Fruit fly (Drosophila melanogaster) whole organism, embryonic: ENCODE measurements around the gene CG10581.

ENCODE experiments used
- B-H1 ChIP-seq: fragments of 200-800 bp; sonication (Bioruptor generic); IDR thresholded peaks from 3 replicates; pipeline ENCODE4 v1.3.6; 2022; ENCODE audit warnings: missing biosample characterization, missing genetic modification characterization
- Bdp1 ChIP-seq: fragments of 200-800 bp; sonication (Bioruptor generic); optimal IDR thresholded peaks from 3 replicates; lab custom pipeline; 2016; ENCODE audit warnings: missing biosample characterization, missing genetic modification characterization
- CG11504 ChIP-seq: fragments of 200-800 bp; sonication (Bioruptor generic); optimal IDR thresholded peaks from 3 replicates; lab custom pipeline; 2019; ENCODE audit warnings: missing biosample characterization, mild to moderate bottlenecking, missing genetic modification characterization, moderate library complexity
- CG12299 ChIP-seq: fragments of 200-800 bp; sonication (Bioruptor generic); optimal IDR thresholded peaks from 2 replicates; lab custom pipeline; 2018; ENCODE audit warnings: missing biosample characterization, mild to moderate bottlenecking, missing genetic modification characterization
- CG13424 ChIP-seq: fragments of 200-800 bp; sonication (Bioruptor generic); optimal IDR thresholded peaks from 2 replicates; lab custom pipeline; 2019; ENCODE audit warnings: missing biosample characterization, mild to moderate bottlenecking, missing genetic modification characterization, moderate library complexity
- CG1529 ChIP-seq: fragments of 200-800 bp; sonication (Bioruptor generic); optimal IDR thresholded peaks from 3 replicates; lab custom pipeline; 2018; ENCODE audit warnings: missing biosample characterization, missing genetic modification characterization
- CG17361 ChIP-seq: fragments of 200-800 bp; sonication (Bioruptor generic); IDR thresholded peaks from 3 replicates; pipeline ENCODE4 v1.3.6; 2022; ENCODE audit warnings: missing biosample characterization, missing genetic modification characterization
- CG2199 ChIP-seq: fragments of 200-800 bp; sonication (Bioruptor generic); IDR thresholded peaks from 3 replicates; pipeline ENCODE4 v1.3.6; 2022; ENCODE audit warnings: missing biosample characterization, missing genetic modification characterization
- CG30403 ChIP-seq: fragments of 200-800 bp; sonication (Bioruptor generic); optimal IDR thresholded peaks from 3 replicates; lab custom pipeline; 2016; ENCODE audit warnings: missing biosample characterization, missing genetic modification characterization
- CG31441 ChIP-seq: fragments of 200-800 bp; sonication (Bioruptor generic); IDR thresholded peaks from 2 replicates; pipeline ENCODE4 v1.3.6; 2022; ENCODE audit warnings: missing biosample characterization, missing genetic modification characterization
- CG3163 ChIP-seq: fragments of 200-800 bp; sonication (Bioruptor generic); optimal IDR thresholded peaks from 3 replicates; lab custom pipeline; 2016; ENCODE audit warnings: missing biosample characterization, missing genetic modification characterization
- CG32767 ChIP-seq: fragments of 200-800 bp; sonication (Bioruptor generic); IDR thresholded peaks from 2 replicates; pipeline ENCODE4 v1.3.6; 2022; ENCODE audit warnings: missing biosample characterization, missing genetic modification characterization
- CG32772 ChIP-seq: fragments of 200-800 bp; sonication (Bioruptor generic); IDR thresholded peaks from 2 replicates; pipeline ENCODE4 v1.3.6; 2022; ENCODE audit warnings: missing biosample characterization, missing genetic modification characterization
- CG4707 ChIP-seq: fragments of 200-800 bp; sonication (Bioruptor generic); optimal IDR thresholded peaks from 2 replicates; lab custom pipeline; 2018; ENCODE audit warnings: missing biosample characterization, mild to moderate bottlenecking, missing genetic modification characterization, moderate library complexity
- CG6813 ChIP-seq: fragments of 200-800 bp; sonication (Bioruptor generic); optimal IDR thresholded peaks from 2 replicates; lab custom pipeline; 2017; ENCODE audit warnings: missing biosample characterization, missing genetic modification characterization, mild to moderate bottlenecking, moderate library complexity, missing genetic modification reagents
- CG7786 ChIP-seq: fragments of 200-800 bp; sonication (Bioruptor generic); optimal IDR thresholded peaks from 2 replicates; lab custom pipeline; 2016; ENCODE audit warnings: missing biosample characterization, missing genetic modification characterization
- CG8290 ChIP-seq, 3 experiments: fragments of 200-800 bp; sonication (Bioruptor generic); optimal IDR thresholded peaks; 2 replicates each; lab custom pipeline; 2016 to 2019; ENCODE audit warnings: missing biosample characterization in 3 of 3, missing genetic modification characterization in 3 of 3, mild to moderate bottlenecking in 2 of 3, moderate library complexity in 1 of 3
- CG8359 ChIP-seq: fragments of 200-800 bp; sonication (Bioruptor generic); optimal IDR thresholded peaks from 2 replicates; lab custom pipeline; 2017; ENCODE audit warnings: missing biosample characterization, mild to moderate bottlenecking, missing genetic modification characterization, borderline replicate concordance
- CG9727 ChIP-seq: fragments of 200-800 bp; sonication (Bioruptor generic); optimal IDR thresholded peaks from 3 replicates; lab custom pipeline; 2017; ENCODE audit warnings: missing biosample characterization, mild to moderate bottlenecking, missing genetic modification characterization
- CG9932 ChIP-seq: fragments of 200-800 bp; sonication (Bioruptor generic); IDR thresholded peaks from 2 replicates; pipeline ENCODE4 v1.3.6; 2022; ENCODE audit warnings: missing biosample characterization, missing genetic modification characterization
- Doc3 ChIP-seq: fragments of 200-800 bp; sonication (Bioruptor generic); IDR thresholded peaks from 3 replicates; pipeline ENCODE4 v1.3.6; 2022; ENCODE audit warnings: missing biosample characterization, missing genetic modification characterization; ENCODE audit not compliant: partially characterized antibody
- Fer3 ChIP-seq: fragments of 200-800 bp; sonication (Bioruptor generic); optimal IDR thresholded peaks from 2 replicates; lab custom pipeline; 2018; ENCODE audit warnings: missing biosample characterization, mild to moderate bottlenecking, missing genetic modification characterization, moderate library complexity
- Gug ChIP-seq: fragments of 200-800 bp; sonication (Bioruptor generic); IDR thresholded peaks from 4 replicates; pipeline ENCODE4 v1.3.6; 2022; ENCODE audit warnings: missing biosample characterization, missing genetic modification characterization
- MBD-R2 ChIP-seq: fragments of 200-800 bp; sonication (Bioruptor generic); IDR thresholded peaks from 2 replicates; pipeline ENCODE4 v1.3.6; 2022; ENCODE audit warnings: missing biosample characterization, missing genetic modification characterization
- NFAT ChIP-seq: fragments of 200-800 bp; sonication (Bioruptor generic); IDR thresholded peaks from 2 replicates; pipeline ENCODE4 v1.3.6; 2022; ENCODE audit warnings: missing biosample characterization, missing genetic modification characterization
- Nf-YA ChIP-seq: fragments of 200-800 bp; sonication (Bioruptor generic); IDR thresholded peaks from 2 replicates; pipeline ENCODE4 v1.3.6; 2022; ENCODE audit warnings: missing biosample characterization, missing genetic modification characterization
- Opbp ChIP-seq: fragments of 200-800 bp; sonication (Bioruptor generic); IDR thresholded peaks from 3 replicates; pipeline ENCODE4 v1.3.6; 2022; ENCODE audit warnings: missing biosample characterization, missing genetic modification characterization; ENCODE audit not compliant: partially characterized antibody
- Scr ChIP-seq: fragments of 200-800 bp; sonication (Bioruptor generic); IDR thresholded peaks from 2 replicates; pipeline ENCODE4 v1.3.6; 2022; ENCODE audit warnings: missing biosample characterization, missing genetic modification characterization; ENCODE audit not compliant: partially characterized antibody
- Sox102F ChIP-seq: fragments of 200-800 bp; sonication (Bioruptor generic); optimal IDR thresholded peaks from 2 replicates; lab custom pipeline; 2018; ENCODE audit warnings: missing biosample characterization, mild to moderate bottlenecking, missing genetic modification characterization, moderate library complexity
- Usf ChIP-seq: fragments of 200-800 bp; sonication (Bioruptor generic); optimal IDR thresholded peaks from 2 replicates; lab custom pipeline; 2017; ENCODE audit warnings: missing genotype, missing biosample characterization, missing genetic modification characterization
- abd-A ChIP-seq: fragments of 200-800 bp; sonication (Bioruptor generic); optimal IDR thresholded peaks from 3 replicates; lab custom pipeline; 2019; ENCODE audit warnings: missing biosample characterization, mild to moderate bottlenecking, missing genetic modification characterization, moderate library complexity
- aop ChIP-seq: fragments of 200-800 bp; sonication (Bioruptor generic); IDR thresholded peaks from 2 replicates; pipeline ENCODE4 v1.3.6; 2022; ENCODE audit warnings: missing biosample characterization, missing genetic modification characterization
- cato ChIP-seq: fragments of 200-800 bp; sonication (Bioruptor generic); optimal IDR thresholded peaks from 2 replicates; lab custom pipeline; 2016; ENCODE audit warnings: missing biosample characterization, missing genetic modification characterization, borderline replicate concordance
- chinmo ChIP-seq: fragments of 200-800 bp; sonication (Bioruptor generic); IDR thresholded peaks from 4 replicates; pipeline ENCODE4 v1.3.6; 2022; ENCODE audit warnings: missing biosample characterization, missing genetic modification characterization; ENCODE audit not compliant: partially characterized antibody
- chn ChIP-seq: fragments of 200-800 bp; sonication (Bioruptor generic); optimal IDR thresholded peaks from 2 replicates; lab custom pipeline; 2016; ENCODE audit warnings: missing biosample characterization, missing genetic modification characterization
- da ChIP-seq: fragments of 200-800 bp; sonication (Bioruptor generic); optimal IDR thresholded peaks from 2 replicates; lab custom pipeline; 2016; ENCODE audit warnings: missing biosample characterization, missing genetic modification characterization
- danr ChIP-seq: fragments of 200-800 bp; sonication (Bioruptor generic); IDR thresholded peaks from 2 replicates; pipeline ENCODE4 v1.3.6; 2022; ENCODE audit warnings: missing biosample characterization, missing genetic modification characterization
- dpn ChIP-seq, 2 experiments: fragments of 200-800 bp; sonication (Bioruptor generic); optimal IDR thresholded peaks; 3 replicates each; lab custom pipeline; 2016; ENCODE audit warnings: missing biosample characterization in 2 of 2, missing genetic modification characterization in 2 of 2
- en ChIP-seq: fragments of 200-800 bp; sonication (Bioruptor generic); optimal IDR thresholded peaks from 2 replicates; lab custom pipeline; 2016; ENCODE audit warnings: missing biosample characterization, missing genetic modification characterization
- gsb ChIP-seq: fragments of 200-800 bp; sonication (Bioruptor generic); IDR thresholded peaks from 2 replicates; pipeline ENCODE4 v1.3.6; 2022; ENCODE audit warnings: missing biosample characterization, missing genetic modification characterization
- jigr1 ChIP-seq: fragments of 200-800 bp; sonication (Bioruptor generic); IDR thresholded peaks from 3 replicates; pipeline ENCODE4 v1.3.6; 2022; ENCODE audit warnings: missing biosample characterization, missing genetic modification characterization
- mirr ChIP-seq: fragments of 200-800 bp; sonication (Bioruptor generic); optimal IDR thresholded peaks from 3 replicates; lab custom pipeline; 2018; ENCODE audit warnings: missing biosample characterization, mild to moderate bottlenecking, missing genetic modification characterization
- pan ChIP-seq, 4 experiments: fragments of >200 bp in 3 of 4; fragments of 200-800 bp in 1 of 4; sonication (Bioruptor generic) in 1 of 4; optimal IDR thresholded peaks in 3 of 4; IDR thresholded peaks in 1 of 4; 2 replicates each; pipeline versions ENCODE4 v1.3.6 to Lab custom; 2017 to 2022; ENCODE audit warnings: missing biosample characterization in 2 of 4, missing genetic modification characterization in 2 of 4, mixed read lengths in 1 of 4
- pb ChIP-seq: fragments of 200-800 bp; sonication (Bioruptor generic); optimal IDR thresholded peaks from 3 replicates; lab custom pipeline; 2016; ENCODE audit warnings: missing biosample characterization, missing genetic modification characterization
- pzg ChIP-seq: fragments of 200-800 bp; sonication (Bioruptor generic); optimal IDR thresholded peaks from 3 replicates; lab custom pipeline; 2018; ENCODE audit warnings: missing biosample characterization, mild to moderate bottlenecking, missing genetic modification characterization, moderate library complexity
- sd ChIP-seq: fragments of 200-800 bp; sonication (Bioruptor generic); optimal IDR thresholded peaks from 3 replicates; lab custom pipeline; 2018; ENCODE audit warnings: missing biosample characterization, mild to moderate bottlenecking, missing genetic modification characterization, moderate library complexity
- sna ChIP-seq: fragments of 200-800 bp; sonication (Bioruptor generic); IDR thresholded peaks from 2 replicates; pipeline ENCODE4 v1.3.6; 2022; ENCODE audit warnings: missing biosample characterization, missing genetic modification characterization; ENCODE audit not compliant: partially characterized antibody
- tin ChIP-seq: fragments of 200-800 bp; sonication (Bioruptor generic); optimal IDR thresholded peaks from 3 replicates; lab custom pipeline; 2016; ENCODE audit warnings: missing biosample characterization, missing genetic modification characterization
- twi ChIP-seq: fragments of 200-800 bp; optimal IDR thresholded peaks from 2 replicates; lab custom pipeline; 2019; ENCODE audit warnings: missing biosample characterization, mild to moderate bottlenecking, missing genetic modification characterization, moderate library complexity
- wdn ChIP-seq: fragments of 200-800 bp; sonication (Bioruptor generic); IDR thresholded peaks from 2 replicates; pipeline ENCODE4 v1.3.6; 2022; ENCODE audit warnings: missing biosample characterization, missing genetic modification characterization

Gene CG10581

dm6 chr3L:21014516-21014945 lies 19.5 kb downstream of the CG10581 start (continued):
- TF ChIP-seq CG8359 (GFP tag; lab: Kevin White, UChicago) (no peak), danr (no peak), Bdp1 (no peak), CG8290 (GFP tag; optimal IDR thresholded peaks at IDR 0.05; lab: Kevin White, UChicago) (no peak), CG8290 (tag; optimal IDR thresholded peaks at IDR 0.05; lab: Kevin White, UChicago) (peak in 1 of 2 experiments; percentile 32), CG30403 (GFP tag; lab: Kevin White, UChicago) (no peak), NFAT (GFP tag; lab: Robert Waterston, UW) (no peak), B-H1 (GFP tag; lab: Robert Waterston, UW) (no peak), CG4707 (GFP tag; lab: Kevin White, UChicago) (no peak), CG32772 (GFP tag; lab: Robert Waterston, UW) (no peak), chinmo (GFP tag; lab: Robert Waterston, UW) (peak; percentile 79; the same call in 2 of the 4 replicates), CG9932 (GFP tag; lab: Robert Waterston, UW) (no peak), twi (tag; lab: Kevin White, UChicago) (no peak), CG13424 (tag; lab: Kevin White, UChicago) (no peak), wdn (GFP tag; lab: Robert Waterston, UW) (no peak), sna (GFP tag; lab: Robert Waterston, UW) (no peak), Opbp (no peak), CG2199 (0 out of 3 replicates have a peak, but pooled peaks have one; percentile 33), gsb (no peak), CG6813 (GFP tag; lab: Kevin White, UChicago) (no peak), Nf-YA (GFP tag; lab: Robert Waterston, UW) (no peak), jigr1 (GFP tag; lab: Robert Waterston, UW) (no peak), CG1529 (GFP tag; lab: Kevin White, UChicago) (no peak), pan (optimal IDR thresholded peaks at IDR 0.05; lab: Kevin White, UChicago) (no peak), pan (GFP tag; optimal IDR thresholded peaks at IDR 0.05 in 1 of 2, IDR thresholded peaks at IDR 0.05 in 1 of 2) (no peak), pzg (no peak), chn (GFP tag; lab: Kevin White, UChicago) (no peak), CG9727 (GFP tag; lab: Kevin White, UChicago) (no peak), CG11504 (no peak), CG12299 (tag; lab: Kevin White, UChicago) (no peak), Sox102F (no peak), MBD-R2 (no peak), CG7786 (GFP tag; lab: Kevin White, UChicago) (no peak), da (GFP tag; lab: Kevin White, UChicago) (no peak), Doc3 (no peak), Usf (GFP tag; lab: Kevin White, UChicago) (no peak), cato (GFP tag; lab: Kevin White, UChicago) (no peak), Gug (GFP tag; lab: Robert Waterston, UW) (no peak), CG17361 (no peak), Scr (GFP tag; lab: Robert Waterston, UW) (no peak), en (GFP tag; lab: Kevin White, UChicago) (no peak), dpn (GFP tag; optimal IDR thresholded peaks at IDR 0.05; lab: Kevin White, UChicago) (no peak), CG31441 (GFP tag; lab: Robert Waterston, UW) (no peak), tin (GFP tag; lab: Kevin White, UChicago) (no peak), sd (peak; percentile 97), pb (GFP tag; lab: Kevin White, UChicago) (no peak), aop (GFP tag; lab: Robert Waterston, UW) (no peak), CG32767 (GFP tag; lab: Robert Waterston, UW) (no peak), Fer3 (tag; lab: Kevin White, UChicago) (no peak), abd-A (tag; lab: Kevin White, UChicago) (peak; percentile 3), CG3163 (GFP tag; lab: Kevin White, UChicago) (peak; percentile 83), mirr (GFP tag; lab: Kevin White, UChicago) (no peak)
